Worm (Caenorhabditis elegans): ENCODE measurements around the gene F39H12.1.

ce11 chrX:834478-834877 is at the start of gene F39H12.1:
- no peak for TF ChIP-seq efl-1 (GFP tag; optimal IDR thresholded peaks at IDR 0.05)
- no peak for TF ChIP-seq F22D6.2 (tag; optimal IDR thresholded peaks at IDR 0.05)
- no peak for TF ChIP-seq gei-17 (GFP tag; optimal IDR thresholded peaks at IDR 0.05)
- TF ChIP-seq lin-26 (GFP tag; IDR thresholded peaks at IDR 0.05): no peak
- no peak for TF ChIP-seq Y53G8AR.9 (GFP tag; conservative IDR thresholded peaks at IDR 0.05)
- TF ChIP-seq ztf-25 (GFP tag; IDR thresholded peaks at IDR 0.05): no peak
- no peak for TF ChIP-seq nfya-2 (GFP tag; IDR thresholded peaks at IDR 0.05)
- TF ChIP-seq F37B4.10 (GFP tag; IDR thresholded peaks at IDR 0.05): no peak
- TF ChIP-seq bed-2 (GFP tag; IDR thresholded peaks at IDR 0.05): no peak
- TF ChIP-seq pha-4 (tag; optimal IDR thresholded peaks at IDR 0.05): no peak
- no peak for TF ChIP-seq ztf-3 (GFP tag; optimal IDR thresholded peaks at IDR 0.05)
- no peak for TF ChIP-seq ceh-91 (GFP tag; IDR thresholded peaks at IDR 0.05)

All from whole organism, young adult.